Fruit fly (Drosophila melanogaster) S2 (cell line): ENCODE measurements around the gene Pgam5.

ENCODE experiments used
- CG8478 ChIP-seq: fragments of >200 bp; optimal IDR thresholded peaks from 2 replicates; lab custom pipeline; 2018
- CTCF ChIP-seq, 2 experiments: fragments of >200 bp; optimal IDR thresholded peaks; 2 replicates each; lab custom pipeline; 2018

DNA sequence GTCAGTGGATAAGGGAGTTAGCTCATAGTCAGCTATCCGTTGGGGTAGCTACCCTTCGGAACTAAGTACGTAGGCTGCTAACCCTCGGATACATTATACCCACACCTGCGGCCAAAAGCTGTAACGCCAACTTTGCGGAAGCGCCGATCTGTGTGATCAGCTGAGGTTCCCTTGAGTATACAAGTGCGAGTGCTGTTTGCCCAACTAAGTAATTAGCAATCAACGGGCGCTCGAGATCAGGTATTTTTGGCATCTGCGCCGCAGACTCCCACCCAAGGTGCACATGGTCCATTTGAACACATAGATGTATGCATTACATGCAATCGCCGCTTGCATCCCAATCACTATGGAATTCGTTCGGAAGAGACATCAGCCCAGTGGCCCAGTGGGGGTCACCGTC lies 19.3 kb downstream of the Pgam5 start:
- TF ChIP-seq CTCF (optimal IDR thresholded peaks at IDR 0.05; lab: Kevin White, UChicago) (no peak), CG8478 (no peak)
